Worm (Caenorhabditis elegans) whole organism, L1 larva: ENCODE data around the gene set-25.

Experiments
- C04F5.9 ChIP-seq: sonication (generic microtip); optimal IDR thresholded peaks from 2 replicates; lab custom pipeline; 2016; ENCODE audit warnings: missing genetic modification characterization, missing compliant biosample characterization
- C16A3.4 ChIP-seq: fragments of 150-350 bp; optimal IDR thresholded peaks from 2 replicates; lab custom pipeline; 2014; ENCODE audit warnings: missing biosample characterization, missing genetic modification characterization
- F16B12.6 ChIP-seq: fragments of 150-350 bp; optimal IDR thresholded peaks from 2 replicates; lab custom pipeline; 2014; ENCODE audit warnings: missing biosample characterization, missing genetic modification characterization
- Y116A8C.19 ChIP-seq: sonication (generic microtip); optimal IDR thresholded peaks from 2 replicates; lab custom pipeline; 2016; ENCODE audit warnings: missing compliant biosample characterization, missing genetic modification characterization, borderline replicate concordance
- aly-2 ChIP-seq: fragments of 150-350 bp; optimal IDR thresholded peaks from 2 replicates; lab custom pipeline; 2014; ENCODE audit warnings: missing biosample characterization, missing genetic modification characterization
- ama-1 ChIP-seq: fragments of 150-350 bp; optimal IDR thresholded peaks from 2 replicates; lab custom pipeline; 2014
- ceh-63 ChIP-seq: fragments of 200-800 bp; sonication (Bioruptor generic); optimal IDR thresholded peaks from 2 replicates; lab custom pipeline; 2018; ENCODE audit warnings: mild to moderate bottlenecking, missing genetic modification characterization, missing compliant biosample characterization
- ceh-88 ChIP-seq: fragments of 200-800 bp; sonication (Bioruptor generic); IDR thresholded peaks from 2 replicates; pipeline ENCODE4 v1.3.6; 2022; ENCODE audit warnings: missing genetic modification characterization, missing compliant biosample characterization
- ceh-90 ChIP-seq: sonication (generic microtip); optimal IDR thresholded peaks from 2 replicates; lab custom pipeline; 2016; ENCODE audit warnings: missing genetic modification characterization, missing compliant biosample characterization
- ces-1 ChIP-seq: fragments of 150-350 bp; optimal IDR thresholded peaks from 2 replicates; lab custom pipeline; 2014; ENCODE audit warnings: missing biosample characterization, missing genetic modification reagents, missing genetic modification characterization
- dsc-1 ChIP-seq: sonication (generic microtip); optimal IDR thresholded peaks from 2 replicates; lab custom pipeline; 2016; ENCODE audit warnings: mild to moderate bottlenecking, missing genetic modification characterization, missing compliant biosample characterization
- egl-13 ChIP-seq: sonication (generic microtip); optimal IDR thresholded peaks from 2 replicates; lab custom pipeline; 2016; ENCODE audit warnings: missing genotype, missing genetic modification reagents, missing genetic modification characterization, missing compliant biosample characterization
- elt-3 ChIP-seq, 6 experiments: fragments of 150-350 bp in 1 of 6; sonication (generic microtip); optimal IDR thresholded peaks; 2 replicates each; lab custom pipeline; 2017 to 2018; ENCODE audit warnings: missing biosample characterization in 6 of 6, missing genetic modification characterization in 6 of 6, inconsistent platforms in 1 of 6
- ets-5 ChIP-seq: fragments of 200-800 bp; sonication (Bioruptor generic); IDR thresholded peaks from 2 replicates; pipeline ENCODE4 v1.3.6; 2022; ENCODE audit warnings: missing genetic modification characterization, missing compliant biosample characterization
- fkh-10 ChIP-seq: sonication (generic microtip); optimal IDR thresholded peaks from 2 replicates; lab custom pipeline; 2017; ENCODE audit warnings: missing biosample characterization, missing genetic modification reagents, missing genetic modification characterization
- fkh-4 ChIP-seq: sonication (generic microtip); optimal IDR thresholded peaks from 2 replicates; lab custom pipeline; 2016; ENCODE audit warnings: missing compliant biosample characterization, missing genetic modification characterization, borderline replicate concordance
- fkh-8 ChIP-seq: sonication (generic microtip); optimal IDR thresholded peaks from 2 replicates; lab custom pipeline; 2016; ENCODE audit warnings: mild to moderate bottlenecking, missing genetic modification characterization, missing compliant biosample characterization
- fos-1 ChIP-seq: fragments of 150-350 bp; optimal IDR thresholded peaks from 2 replicates; lab custom pipeline; 2014; ENCODE audit warnings: missing biosample characterization, missing genetic modification characterization
- grh-1 ChIP-seq: fragments of 200-800 bp; sonication (Bioruptor generic); IDR thresholded peaks from 2 replicates; pipeline ENCODE4 v1.3.6; 2022; ENCODE audit warnings: missing genetic modification reagents, missing genetic modification characterization, missing compliant biosample characterization
- hlh-17 ChIP-seq: fragments of 200-800 bp; sonication (Bioruptor generic); optimal IDR thresholded peaks from 2 replicates; lab custom pipeline; 2018; ENCODE audit warnings: missing genetic modification characterization, mild to moderate bottlenecking, missing compliant biosample characterization, moderate library complexity, borderline replicate concordance
- hpl-2 ChIP-seq: fragments of 150-350 bp; optimal IDR thresholded peaks from 2 replicates; lab custom pipeline; 2014; ENCODE audit warnings: missing biosample characterization, missing genetic modification reagents, missing genetic modification characterization
- irx-1 ChIP-seq: sonication (generic microtip); optimal IDR thresholded peaks from 2 replicates; lab custom pipeline; 2016; ENCODE audit warnings: missing genetic modification characterization, missing compliant biosample characterization
- isw-1 ChIP-seq: fragments of 200-800 bp; sonication (Bioruptor generic); IDR thresholded peaks from 2 replicates; pipeline ENCODE4 v1.3.6; 2022; ENCODE audit warnings: missing genetic modification characterization, missing compliant biosample characterization
- lin-14 ChIP-seq: fragments of 200-800 bp; sonication (Bioruptor generic); optimal IDR thresholded peaks from 2 replicates; lab custom pipeline; 2018; ENCODE audit warnings: mild to moderate bottlenecking, missing genetic modification characterization, moderate library complexity, missing compliant biosample characterization
- lin-15B ChIP-seq: fragments of 150-350 bp; sonication (generic microtip); optimal IDR thresholded peaks from 3 replicates; lab custom pipeline; 2014; ENCODE audit warnings: missing biosample characterization, missing genetic modification characterization
- lin-35 ChIP-seq, 2 experiments: fragments of 150-350 bp; optimal IDR thresholded peaks; 2 replicates each; lab custom pipeline; 2014; ENCODE audit warnings: missing biosample characterization in 2 of 2, missing genetic modification characterization in 2 of 2, missing genetic modification reagents in 2 of 2
- lin-39 ChIP-seq: fragments of 150-350 bp; optimal IDR thresholded peaks from 2 replicates; lab custom pipeline; 2014; ENCODE audit warnings: missing biosample characterization, missing genetic modification reagents, missing genetic modification characterization
- lir-3 ChIP-seq: sonication (generic microtip); optimal IDR thresholded peaks from 2 replicates; lab custom pipeline; 2016; ENCODE audit warnings: mild to moderate bottlenecking, missing genetic modification characterization, moderate library complexity, missing compliant biosample characterization; ENCODE audit not compliant: poor library complexity
- mab-9 ChIP-seq: fragments of 200-800 bp; sonication (Bioruptor generic); IDR thresholded peaks from 2 replicates; pipeline ENCODE4 v1.3.6; 2022; ENCODE audit warnings: missing genetic modification reagents, missing genetic modification characterization, missing compliant biosample characterization
- mef-2 ChIP-seq: fragments of 150-350 bp; optimal IDR thresholded peaks from 2 replicates; lab custom pipeline; 2014; ENCODE audit warnings: missing biosample characterization, missing genetic modification characterization
- nhr-11 ChIP-seq: fragments of 150-350 bp; optimal IDR thresholded peaks from 2 replicates; lab custom pipeline; 2014; ENCODE audit warnings: missing biosample characterization, missing genetic modification characterization
- nhr-20 ChIP-seq: sonication (generic microtip); optimal IDR thresholded peaks from 2 replicates; lab custom pipeline; 2016; ENCODE audit warnings: mild to moderate bottlenecking, missing genetic modification characterization, missing compliant biosample characterization
- nhr-237 ChIP-seq: fragments of 150-350 bp; optimal IDR thresholded peaks from 2 replicates; lab custom pipeline; 2014; ENCODE audit warnings: missing biosample characterization, missing genetic modification characterization
- nhr-28 ChIP-seq: fragments of 150-350 bp; optimal IDR thresholded peaks from 2 replicates; lab custom pipeline; 2014; ENCODE audit warnings: missing biosample characterization, missing genetic modification characterization
- nhr-47 ChIP-seq: sonication (generic microtip); optimal IDR thresholded peaks from 2 replicates; lab custom pipeline; 2016; ENCODE audit warnings: mild to moderate bottlenecking, missing genetic modification characterization, moderate library complexity, missing compliant biosample characterization
- nhr-71 ChIP-seq: sonication (generic microtip); optimal IDR thresholded peaks from 2 replicates; lab custom pipeline; 2016; ENCODE audit warnings: mild to moderate bottlenecking, missing genetic modification characterization, moderate library complexity, missing compliant biosample characterization
- nhr-77 ChIP-seq: fragments of 150-350 bp; optimal IDR thresholded peaks from 2 replicates; lab custom pipeline; 2014; ENCODE audit warnings: missing biosample characterization, missing genetic modification characterization
- nhr-84 ChIP-seq: sonication (generic microtip); optimal IDR thresholded peaks from 2 replicates; lab custom pipeline; 2017; ENCODE audit warnings: missing biosample characterization, missing genetic modification characterization
- nhr-85 ChIP-seq: sonication (generic microtip); peaks from one replicate; lab custom pipeline; 2016; ENCODE audit warnings: missing genetic modification characterization, inconsistent platforms, missing compliant biosample characterization
- pag-3 ChIP-seq: sonication (generic microtip); optimal IDR thresholded peaks from 2 replicates; lab custom pipeline; 2017; ENCODE audit warnings: missing genetic modification characterization, mild to moderate bottlenecking, missing compliant biosample characterization, antibody characterized with exemption, borderline replicate concordance; ENCODE audit not compliant: insufficient read depth
- pax-3 ChIP-seq: fragments of 200-800 bp; sonication (Bioruptor generic); optimal IDR thresholded peaks from 2 replicates; lab custom pipeline; 2018; ENCODE audit warnings: mild to moderate bottlenecking, missing genetic modification characterization, moderate library complexity, missing compliant biosample characterization
- pqm-1 ChIP-seq: sonication (generic microtip); optimal IDR thresholded peaks from 3 replicates; lab custom pipeline; 2017; ENCODE audit warnings: missing biosample characterization, missing genetic modification characterization
- skn-1 ChIP-seq: fragments of 150-350 bp; optimal IDR thresholded peaks from 2 replicates; lab custom pipeline; 2014; ENCODE audit warnings: missing biosample characterization, missing genetic modification characterization
- snu-23 ChIP-seq: sonication (generic microtip); optimal IDR thresholded peaks from 2 replicates; lab custom pipeline; 2016; ENCODE audit warnings: missing genetic modification characterization, missing compliant biosample characterization
- swsn-7 ChIP-seq: sonication (generic microtip); optimal IDR thresholded peaks from 2 replicates; lab custom pipeline; 2016; ENCODE audit warnings: missing genetic modification characterization, missing compliant biosample characterization
- tlp-1 ChIP-seq: fragments of 150-350 bp; optimal IDR thresholded peaks from 2 replicates; lab custom pipeline; 2014; ENCODE audit warnings: missing biosample characterization, missing genetic modification characterization
- unc-130 ChIP-seq: fragments of 150-350 bp; optimal IDR thresholded peaks from 2 replicates; lab custom pipeline; 2017; ENCODE audit warnings: missing biosample characterization, missing genetic modification characterization, inconsistent platforms
- unc-62 ChIP-seq: fragments of 150-350 bp; optimal IDR thresholded peaks from 2 replicates; lab custom pipeline; 2014; ENCODE audit warnings: missing biosample characterization, missing genetic modification reagents, missing genetic modification characterization
- unc-86 ChIP-seq: sonication (generic microtip); optimal IDR thresholded peaks from 2 replicates; lab custom pipeline; 2016; ENCODE audit warnings: missing genetic modification characterization, missing compliant biosample characterization
- unc-98 ChIP-seq: fragments of 200-800 bp; sonication (Bioruptor generic); IDR thresholded peaks from 2 replicates; pipeline ENCODE4 v1.3.6; 2022; ENCODE audit warnings: missing genetic modification characterization, missing compliant biosample characterization
- zag-1 ChIP-seq: fragments of 150-350 bp; optimal IDR thresholded peaks from 2 replicates; lab custom pipeline; 2014; ENCODE audit warnings: missing biosample characterization, missing genetic modification characterization
- ztf-11 ChIP-seq, 2 experiments: sonication (generic microtip); optimal IDR thresholded peaks; 2 replicates each; lab custom pipeline; 2016 to 2017; ENCODE audit warnings: missing genetic modification characterization in 2 of 2, missing biosample characterization in 1 of 2, missing compliant biosample characterization in 1 of 2

Gene set-25

ce11 chrIII:13258752-13259151, 34.1 kb downstream of the set-25 start (continued):
- TF ChIP-seq unc-62 (GFP tag; lab: Kevin White, UChicago), result no peak
- TF ChIP-seq unc-130 (tag; lab: Kevin White, UChicago), result peak; percentile 13
- peak; percentile 82 for TF ChIP-seq lin-14 (GFP tag; lab: Kevin White, UChicago)
- TF ChIP-seq grh-1 (GFP tag; lab: Robert Waterston, UW), result no peak
- TF ChIP-seq fkh-8 (tag; lab: Kevin White, UChicago), result no peak
- TF ChIP-seq F16B12.6 (tag; lab: Kevin White, UChicago), result no peak
- TF ChIP-seq nhr-71, result peak; percentile 37
- TF ChIP-seq unc-98, result no peak
- no peak for TF ChIP-seq lir-3 (tag; lab: Kevin White, UChicago)
- no peak for TF ChIP-seq unc-86 (tag; lab: Kevin White, UChicago)
- TF ChIP-seq ceh-63, result no peak
- no peak for TF ChIP-seq pag-3 (tag; lab: Kevin White, UChicago)
- TF ChIP-seq ama-1 (lab: Kevin White, UChicago), result no peak
- no peak for TF ChIP-seq swsn-7 (tag; lab: Kevin White, UChicago)
- TF ChIP-seq nhr-11 (tag; lab: Kevin White, UChicago), result no peak
- no peak for TF ChIP-seq hpl-2 (GFP tag; lab: Kevin White, UChicago)
- TF ChIP-seq C04F5.9 (tag; lab: Kevin White, UChicago), result no peak
- no peak for TF ChIP-seq pqm-1
- TF ChIP-seq egl-13 (tag; lab: Kevin White, UChicago), result no peak
- no peak for TF ChIP-seq nhr-237
- no peak for TF ChIP-seq zag-1
- no peak for TF ChIP-seq ceh-90
- no peak for TF ChIP-seq irx-1
- no peak for TF ChIP-seq fkh-4 (tag; lab: Kevin White, UChicago)
- TF ChIP-seq lin-15B (tag; lab: Kevin White, UChicago), result no peak
- TF ChIP-seq fkh-10 (GFP tag; lab: Kevin White, UChicago), result no peak
- no peak for TF ChIP-seq ces-1 (GFP tag; lab: Kevin White, UChicago)
- no peak for TF ChIP-seq ets-5 (GFP tag; lab: Robert Waterston, UW)
- TF ChIP-seq isw-1 (GFP tag; lab: Robert Waterston, UW), result no peak
- TF ChIP-seq aly-2 (tag; lab: Kevin White, UChicago), result no peak
- no peak for TF ChIP-seq nhr-47 (tag; lab: Kevin White, UChicago)
- no peak for TF ChIP-seq skn-1 (tag; lab: Kevin White, UChicago)
- TF ChIP-seq nhr-28 (tag; lab: Kevin White, UChicago), result no peak
- no peak for TF ChIP-seq fos-1
- no peak for TF ChIP-seq lin-39 (tag; lab: Kevin White, UChicago)
- no peak for TF ChIP-seq nhr-85 (tag; lab: Kevin White, UChicago)
- no peak for TF ChIP-seq C16A3.4
- peak in 1 of 6 experiments; percentile 24 for TF ChIP-seq elt-3 (tag; optimal IDR thresholded peaks at IDR 0.05; lab: Kevin White, UChicago)
- peak; percentile 6 to 16 for TF ChIP-seq lin-35 (GFP tag; optimal IDR thresholded peaks at IDR 0.05; lab: Kevin White, UChicago)
- TF ChIP-seq nhr-20 (tag; lab: Kevin White, UChicago), result peak; percentile 20
- no peak for TF ChIP-seq nhr-84

DNA sequence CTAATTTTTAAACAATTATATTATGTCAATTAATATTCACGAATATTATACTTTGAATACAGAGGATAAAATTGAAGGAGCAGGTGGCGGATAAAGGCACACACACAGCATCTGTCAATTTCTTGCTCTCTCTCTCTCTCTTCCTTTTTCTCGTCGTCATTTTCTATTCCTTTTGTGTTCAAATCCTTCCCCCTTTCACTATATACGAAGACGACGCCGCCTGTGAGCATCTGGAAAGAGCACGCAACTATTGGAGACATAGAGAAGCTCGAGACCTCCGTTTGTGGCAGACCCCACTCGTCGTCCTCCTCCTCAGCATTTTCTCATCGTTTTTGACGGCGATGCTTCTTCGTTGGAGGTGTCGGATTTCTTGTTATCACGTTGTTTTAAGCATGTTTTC, 34.7 kb downstream of the set-25 start:
- TF ChIP-seq elt-3 (tag; optimal IDR thresholded peaks at IDR 0.05; lab: Kevin White, UChicago) (no peak), lin-39 (tag; lab: Kevin White, UChicago) (no peak), ces-1 (GFP tag; lab: Kevin White, UChicago) (no peak), mef-2 (tag; lab: Kevin White, UChicago) (no peak), tlp-1 (tag; lab: Kevin White, UChicago) (no peak), fkh-10 (GFP tag; lab: Kevin White, UChicago) (no peak), snu-23 (peak; percentile 34), fkh-4 (tag; lab: Kevin White, UChicago) (no peak), nhr-77 (tag; lab: Kevin White, UChicago) (no peak), ceh-88 (GFP tag; lab: Robert Waterston, UW) (no peak), dsc-1 (tag; lab: Kevin White, UChicago) (peak; percentile 17), hlh-17 (GFP tag; lab: Kevin White, UChicago) (no peak), lin-15B (tag; lab: Kevin White, UChicago) (no peak), pax-3 (tag; lab: Kevin White, UChicago) (no peak), mab-9 (no peak), ztf-11 (tag; optimal IDR thresholded peaks at IDR 0.05; lab: Kevin White, UChicago) (peak in 1 of 2 experiments; percentile 58), fkh-8 (tag; lab: Kevin White, UChicago) (peak; percentile 67), egl-13 (tag; lab: Kevin White, UChicago) (no peak), F16B12.6 (tag; lab: Kevin White, UChicago) (peak; percentile 19), nhr-28 (tag; lab: Kevin White, UChicago) (no peak), pqm-1 (no peak), lin-35 (GFP tag; optimal IDR thresholded peaks at IDR 0.05; lab: Kevin White, UChicago) (peak in 1 of 2 experiments; percentile 63), Y116A8C.19 (tag; lab: Kevin White, UChicago) (no peak), unc-98 (no peak), pag-3 (tag; lab: Kevin White, UChicago) (no peak), nhr-85 (tag; lab: Kevin White, UChicago) (no peak)
